Worm (Caenorhabditis elegans): Measurements from ENCODE around the gene Y37D8A.6.

Gene Y37D8A.6

DNA sequence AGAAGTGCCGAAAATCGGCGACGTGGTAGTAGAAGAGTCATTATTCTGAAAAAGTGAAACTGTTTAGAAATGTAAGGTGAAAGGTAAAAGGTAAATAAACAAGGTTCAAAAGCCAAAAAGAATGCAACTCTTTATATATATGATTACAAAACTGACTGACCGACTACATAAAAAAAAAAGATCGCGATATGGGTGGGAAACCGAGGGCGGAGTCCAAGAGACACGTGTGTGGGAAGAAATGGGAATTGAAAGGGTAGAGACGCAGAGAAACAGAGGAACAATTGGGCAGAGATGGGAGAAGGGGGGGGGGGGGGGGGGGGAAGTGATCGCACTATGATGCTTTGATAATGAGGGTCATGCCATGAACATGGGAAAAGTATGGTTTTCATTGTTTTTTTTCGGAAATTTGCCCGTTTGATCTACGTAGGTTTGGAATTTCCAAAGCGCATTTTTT, 31.2 kb downstream of the Y37D8A.6 start, which contains the start of gene Y37D8A.4:
Gene Y37D8A.4 (minus strand): TSS at position 51 of the 454 bp plus-strand sequence.
- TF ChIP-seq ztf-22 (GFP tag; optimal IDR thresholded peaks at IDR 0.05): peak; percentile 44
- TF ChIP-seq somi-1 (GFP tag; optimal IDR thresholded peaks at IDR 0.05): peak; percentile 67
- no peak for TF ChIP-seq T07F8.4 (tag; optimal IDR thresholded peaks at IDR 0.05)
- no peak for TF ChIP-seq zim-3 (tag; optimal IDR thresholded peaks at IDR 0.05)
- TF ChIP-seq nhr-80 (tag; optimal IDR thresholded peaks at IDR 0.05): peak; percentile 57
- TF ChIP-seq lin-54 (GFP tag; optimal IDR thresholded peaks at IDR 0.05): peak; percentile 23
- peak; percentile 40; the same call in 1 of the 2 replicates for TF ChIP-seq hmg-1.2 (GFP tag; IDR thresholded peaks at IDR 0.05)
- TF ChIP-seq let-607 (tag; optimal IDR thresholded peaks at IDR 0.05): no peak
- no peak for TF ChIP-seq Y95B8A.8 (GFP tag; IDR thresholded peaks at IDR 0.05)
- peak; percentile 48 for TF ChIP-seq tbp1 (GFP tag; optimal IDR thresholded peaks at IDR 0.05)
- TF ChIP-seq mel-28 (tag; optimal IDR thresholded peaks at IDR 0.05; ENCODE audit: borderline replicate concordance): no peak
- peak; percentile 76 for TF ChIP-seq ztf-26 (tag; optimal IDR thresholded peaks at IDR 0.05)
- TF ChIP-seq nfyb-1 (GFP tag; IDR thresholded peaks at IDR 0.05): 0 out of 2 replicates have a peak, but pooled peaks have one; percentile 9
- TF ChIP-seq hrde-1 (tag; optimal IDR thresholded peaks at IDR 0.05; ENCODE audit: borderline replicate concordance): no peak
- peak; percentile 34 for TF ChIP-seq chd-7 (tag; optimal IDR thresholded peaks at IDR 0.05)
- TF ChIP-seq rpc-1 (optimal IDR thresholded peaks at IDR 0.05): no peak
- no peak for TF ChIP-seq rpc-1 (tag; optimal IDR thresholded peaks at IDR 0.05)
- TF ChIP-seq egrh-3 (GFP tag; IDR thresholded peaks at IDR 0.05): peak; percentile 93
- TF ChIP-seq cebp-1 (GFP tag; IDR thresholded peaks at IDR 0.05): no peak
- peak; percentile 69 for TF ChIP-seq cebp-1 (tag; optimal IDR thresholded peaks at IDR 0.05)
- TF ChIP-seq attf-6 (GFP tag; IDR thresholded peaks at IDR 0.05): no peak
- peak; percentile 82 for TF ChIP-seq zfh-2 (GFP tag; conservative IDR thresholded peaks at IDR 0.05)
- TF ChIP-seq pha-4 (tag; optimal IDR thresholded peaks at IDR 0.05): no peak
- peak; percentile 59 for TF ChIP-seq attf-5 (GFP tag; optimal IDR thresholded peaks at IDR 0.05)
- TF ChIP-seq nhr-27 (tag; optimal IDR thresholded peaks at IDR 0.05): no peak
- TF ChIP-seq lin-26 (GFP tag; IDR thresholded peaks at IDR 0.05): 0 out of 2 replicates have a peak, but pooled peaks have one; percentile 30

DNA sequence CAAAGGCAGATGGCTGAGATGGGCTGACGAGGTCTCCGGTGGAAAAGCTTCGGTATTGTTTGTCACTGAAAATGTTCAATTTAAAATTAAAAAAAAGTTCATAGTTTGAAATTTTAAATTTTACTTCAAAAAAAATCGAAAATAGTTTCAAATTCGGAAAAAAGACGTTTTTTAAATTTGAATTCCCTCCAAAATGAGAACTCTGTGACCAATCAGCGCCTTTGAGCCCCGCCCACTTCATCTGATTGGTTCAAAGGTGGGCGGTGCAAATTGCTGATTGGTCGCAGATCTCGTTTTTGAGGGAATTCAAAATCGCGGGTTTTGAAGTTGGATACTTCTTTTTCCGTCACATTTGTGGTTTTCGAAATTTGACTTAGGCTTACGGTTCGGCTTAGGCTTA, 31.8 kb downstream of the Y37D8A.6 start:
- peak; percentile 83 for TF ChIP-seq nfyb-1 (GFP tag; IDR thresholded peaks at IDR 0.05)
- TF ChIP-seq hmg-1.2 (GFP tag; IDR thresholded peaks at IDR 0.05): no peak

DNA sequence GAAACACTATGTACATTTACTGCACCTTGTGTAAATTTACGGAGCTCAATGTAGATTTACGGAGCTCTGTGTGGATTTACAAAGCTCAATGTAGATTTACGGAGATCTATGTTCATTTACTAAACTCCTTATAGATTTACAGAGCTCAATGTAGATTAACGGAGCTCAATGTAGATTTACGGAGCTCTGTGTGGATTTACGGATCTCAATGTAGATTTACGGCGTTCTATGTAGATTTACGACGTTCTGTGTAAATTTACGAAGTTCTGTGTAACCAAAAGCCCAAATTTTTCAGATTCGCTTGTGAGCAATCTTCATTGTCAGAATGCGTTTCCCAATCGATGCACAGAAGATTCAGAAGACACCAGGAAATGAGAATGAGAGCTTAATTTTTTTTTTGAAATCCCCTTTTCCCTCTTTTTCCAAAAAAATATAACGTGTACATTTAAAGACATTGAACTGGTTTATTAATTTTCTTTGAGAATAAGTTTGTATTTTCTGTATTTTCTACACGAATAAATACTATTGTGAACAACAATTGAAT, 33.3 kb downstream of the Y37D8A.6 start:
- TF ChIP-seq mel-28 (tag; optimal IDR thresholded peaks at IDR 0.05; ENCODE audit: borderline replicate concordance) (no peak), F23B12.7 (tag; optimal IDR thresholded peaks at IDR 0.05; ENCODE audit: insufficient read depth) (no peak), let-607 (tag; optimal IDR thresholded peaks at IDR 0.05) (no peak), F39B2.1 (GFP tag; IDR thresholded peaks at IDR 0.05) (no peak), ztf-26 (tag; optimal IDR thresholded peaks at IDR 0.05) (no peak), nhr-179 (tag; optimal IDR thresholded peaks at IDR 0.05) (no peak), nfyb-1 (GFP tag; IDR thresholded peaks at IDR 0.05) (0 out of 2 replicates have a peak, but pooled peaks have one; percentile 7), ekl-4 (GFP tag; IDR thresholded peaks at IDR 0.05) (no peak), cebp-1 (GFP tag; IDR thresholded peaks at IDR 0.05) (no peak), cebp-1 (tag; optimal IDR thresholded peaks at IDR 0.05) (no peak)

- TF ChIP-seq ztf-26 (tag; optimal IDR thresholded peaks at IDR 0.05) (no peak), nhr-80 (tag; optimal IDR thresholded peaks at IDR 0.05) (peak; percentile 43), attf-6 (GFP tag; IDR thresholded peaks at IDR 0.05) (no peak), F23B12.7 (tag; optimal IDR thresholded peaks at IDR 0.05; ENCODE audit: insufficient read depth) (no peak), gei-17 (GFP tag; optimal IDR thresholded peaks at IDR 0.05) (no peak), unc-62 (GFP tag; optimal IDR thresholded peaks at IDR 0.05) (no peak), madf-3 (GFP tag; IDR thresholded peaks at IDR 0.05) (no peak), unc-130 (GFP tag; optimal IDR thresholded peaks at IDR 0.05) (no peak)
Observed at ce11 chrIII:12833079-12833478, 37.0 kb downstream of the Y37D8A.6 start.

Measured in whole organism, young adult.